Fruit fly (Drosophila melanogaster): ENCODE results near the gene Gas41.

Gene Gas41

DNA sequence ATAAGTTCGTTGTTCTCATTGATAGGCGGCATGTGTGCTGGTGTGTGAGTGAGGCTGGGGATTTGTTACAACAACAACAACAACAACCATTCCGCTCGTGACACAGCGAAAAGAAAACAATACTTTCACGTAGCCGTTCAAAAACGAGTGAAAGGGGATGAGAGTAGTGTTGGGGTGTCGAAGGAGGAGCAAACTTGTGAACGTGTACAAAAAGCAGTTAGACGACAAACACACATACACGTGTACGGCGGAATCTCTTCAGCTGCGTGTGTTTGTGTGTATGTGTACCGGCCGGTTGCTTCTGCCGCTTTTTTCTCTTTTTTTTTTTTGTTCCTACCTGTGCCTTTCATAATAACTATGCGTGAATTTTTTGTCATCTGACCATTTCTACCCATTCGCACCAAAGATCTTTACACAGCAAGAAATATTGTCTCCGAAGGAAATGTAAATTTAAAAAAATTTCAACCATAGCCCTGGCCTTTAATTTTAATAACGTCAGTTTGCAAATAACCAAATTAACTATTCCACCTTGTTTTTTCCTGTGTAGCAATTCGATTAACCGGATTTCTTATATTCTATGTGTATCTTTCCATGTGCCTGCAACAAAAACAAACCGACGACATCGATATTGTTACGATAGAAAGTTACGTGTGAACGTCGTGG, 27.8 kb downstream of the Gas41 start (continued):
- TF ChIP-seq gsb-n (tag; optimal IDR thresholded peaks at IDR 0.05) (peak; percentile 63), Awh (GFP tag; IDR thresholded peaks at IDR 0.05) (no peak), shn (GFP tag; optimal IDR thresholded peaks at IDR 0.05) (peak; percentile 68), crc (GFP tag; optimal IDR thresholded peaks at IDR 0.05) (peak; percentile 79), CG13894 (tag; optimal IDR thresholded peaks at IDR 0.05) (no peak), CG18619 (GFP tag; optimal IDR thresholded peaks at IDR 0.05) (peak; percentile 50), CG33213 (GFP tag; optimal IDR thresholded peaks at IDR 0.05) (peak; percentile 42), CG13624 (GFP tag; optimal IDR thresholded peaks at IDR 0.05) (peak; percentile 62), sug (tag; optimal IDR thresholded peaks at IDR 0.05) (no peak), disco-r (GFP tag; optimal IDR thresholded peaks at IDR 0.05) (no peak), pb (GFP tag; optimal IDR thresholded peaks at IDR 0.05) (no peak), pnt (GFP tag; optimal IDR thresholded peaks at IDR 0.05) (peak; percentile 62), CG6689 (GFP tag; IDR thresholded peaks at IDR 0.05) (no peak; the same call in 1 of the 2 replicates), lov (optimal IDR thresholded peaks at IDR 0.05) (no peak), lov (GFP tag; IDR thresholded peaks at IDR 0.05) (peak; percentile 69; the same call in 1 of the 3 replicates), cato (GFP tag; optimal IDR thresholded peaks at IDR 0.05; ENCODE audit: borderline replicate concordance) (peak; percentile 8), CG18764 (GFP tag; optimal IDR thresholded peaks at IDR 0.05) (peak; percentile 3), CG17912 (GFP tag; optimal IDR thresholded peaks at IDR 0.05) (no peak), Lhr (GFP tag; optimal IDR thresholded peaks at IDR 0.05) (no peak), Nf-YB (GFP tag; optimal IDR thresholded peaks at IDR 0.05) (no peak), hbn (GFP tag; IDR thresholded peaks at IDR 0.05; ENCODE audit: partially characterized antibody) (no peak), sc (optimal IDR thresholded peaks at IDR 0.05) (no peak), sc (GFP tag; optimal IDR thresholded peaks at IDR 0.05) (peak; percentile 50), odd (GFP tag; optimal IDR thresholded peaks at IDR 0.05) (peak; percentile 13), CG32532 (GFP tag; IDR thresholded peaks at IDR 0.05) (no peak; the same call in 1 of the 2 replicates), nmo (GFP tag; optimal IDR thresholded peaks at IDR 0.05) (peak; percentile 62), tap (tag; optimal IDR thresholded peaks at IDR 0.05) (no peak), CG15514 (GFP tag; optimal IDR thresholded peaks at IDR 0.05) (peak; percentile 24), prd (optimal IDR thresholded peaks at IDR 0.05) (no peak), prd (GFP tag; IDR thresholded peaks at IDR 0.05) (no peak; the same call in 1 of the 3 replicates), CG6175 (GFP tag; IDR thresholded peaks at IDR 0.05) (no peak), vvl (GFP tag; IDR thresholded peaks at IDR 0.05) (peak; percentile 88; the same call in 1 of the 2 replicates), CG3838 (GFP tag; optimal IDR thresholded peaks at IDR 0.05) (no peak), btn (GFP tag; optimal IDR thresholded peaks at IDR 0.05) (peak; percentile 21), Doc3 (GFP tag; IDR thresholded peaks at IDR 0.05; ENCODE audit: partially characterized antibody) (no peak), CG3726 (GFP tag; IDR thresholded peaks at IDR 0.05) (no peak), CG4360 (GFP tag; IDR thresholded peaks at IDR 0.05) (peak; percentile 96), tup (GFP tag; optimal IDR thresholded peaks at IDR 0.05) (no peak), lmd (GFP tag; IDR thresholded peaks at IDR 0.05) (no peak), Dip3 (GFP tag; optimal IDR thresholded peaks at IDR 0.05) (peak; percentile 65), B-H2 (GFP tag; optimal IDR thresholded peaks at IDR 0.05) (no peak), sisA (GFP tag; IDR thresholded peaks at IDR 0.05) (no peak; the same call in 1 of the 2 replicates), D19B (GFP tag; optimal IDR thresholded peaks at IDR 0.05) (peak; percentile 16), ken (GFP tag; IDR thresholded peaks at IDR 0.05) (peak; percentile 83), CG17802 (tag; optimal IDR thresholded peaks at IDR 0.05) (no peak), CG17186 (GFP tag; optimal IDR thresholded peaks at IDR 0.05) (no peak), CG30431 (GFP tag; optimal IDR thresholded peaks at IDR 0.05) (no peak), kah (GFP tag; optimal IDR thresholded peaks at IDR 0.05) (peak; percentile 1), inv (GFP tag; IDR thresholded peaks at IDR 0.05; ENCODE audit: partially characterized antibody) (no peak), HLH54F (GFP tag; optimal IDR thresholded peaks at IDR 0.05) (peak; percentile 41), CG5180 (GFP tag; optimal IDR thresholded peaks at IDR 0.05) (no peak)

Data from whole organism, embryonic.